Worm (Caenorhabditis elegans) whole organism, L2 larva: ENCODE data around the gene mmab-1.

Source experiments
- F13H6.1 ChIP-seq: sonication (generic microtip); optimal IDR thresholded peaks from 2 replicates; lab custom pipeline; 2016; ENCODE audit warnings: missing genetic modification characterization, missing compliant biosample characterization
- ceh-82 ChIP-seq: fragments of 150-350 bp; optimal IDR thresholded peaks from 2 replicates; lab custom pipeline; 2014; ENCODE audit warnings: missing biosample characterization, missing genetic modification characterization
- egl-27 ChIP-seq: sonication (generic microtip); optimal IDR thresholded peaks from 3 replicates; lab custom pipeline; 2017; ENCODE audit warnings: missing biosample characterization, missing genetic modification reagents, missing genetic modification characterization
- gmeb-1 ChIP-seq: fragments of 150-350 bp; optimal IDR thresholded peaks from 2 replicates; lab custom pipeline; 2014; ENCODE audit warnings: missing biosample characterization, missing genetic modification characterization
- mab-5 ChIP-seq: fragments of 150-350 bp; optimal IDR thresholded peaks from 2 replicates; lab custom pipeline; 2014; ENCODE audit warnings: missing biosample characterization, missing genetic modification characterization
- mdl-1 ChIP-seq, 2 experiments: fragments of 150-350 bp in 1 of 2; sonication (generic microtip) in 1 of 2; optimal IDR thresholded peaks; 2 replicates each; lab custom pipeline; 2017; ENCODE audit warnings: missing biosample characterization in 2 of 2, missing genetic modification characterization in 2 of 2
- nhr-12 ChIP-seq: fragments of 150-350 bp; optimal IDR thresholded peaks from 2 replicates; lab custom pipeline; 2014; ENCODE audit warnings: missing biosample characterization, missing genetic modification characterization
- nhr-25 ChIP-seq: fragments of 150-350 bp; sonication (generic microtip); optimal IDR thresholded peaks from 3 replicates; lab custom pipeline; 2014; ENCODE audit warnings: missing biosample characterization, missing genetic modification characterization
- nhr-6 ChIP-seq: fragments of 150-350 bp; optimal IDR thresholded peaks from 2 replicates; lab custom pipeline; 2014; ENCODE audit warnings: missing biosample characterization, missing genetic modification characterization
- unc-62 ChIP-seq: fragments of 150-350 bp; optimal IDR thresholded peaks from 2 replicates; lab custom pipeline; 2014; ENCODE audit warnings: missing biosample characterization, missing genetic modification reagents, missing genetic modification characterization
- zag-1 ChIP-seq: fragments of 150-350 bp; optimal IDR thresholded peaks from 2 replicates; lab custom pipeline; 2014; ENCODE audit warnings: missing biosample characterization, missing genetic modification characterization
- ztf-11 ChIP-seq: sonication (generic microtip); optimal IDR thresholded peaks from 2 replicates; lab custom pipeline; 2017; ENCODE audit warnings: missing biosample characterization, missing genetic modification characterization
- ztf-4 ChIP-seq: fragments of 150-350 bp; optimal IDR thresholded peaks from 2 replicates; lab custom pipeline; 2014; ENCODE audit warnings: missing biosample characterization, missing genetic modification characterization

ce11 chrIII:4948631-4949030, 26.7 kb upstream of the mmab-1 start:
- TF ChIP-seq nhr-6 (tag; lab: Kevin White, UChicago) (no peak), zag-1 (tag; lab: Kevin White, UChicago) (no peak), ceh-82 (tag; lab: Kevin White, UChicago) (no peak), nhr-12 (tag; lab: Kevin White, UChicago) (no peak), ztf-11 (tag; lab: Kevin White, UChicago) (no peak), ztf-4 (tag; lab: Kevin White, UChicago) (no peak), mab-5 (tag; lab: Kevin White, UChicago) (no peak), unc-62 (no peak), egl-27 (tag; lab: Kevin White, UChicago) (no peak), F13H6.1 (tag; lab: Kevin White, UChicago) (no peak), nhr-25 (tag; lab: Kevin White, UChicago) (no peak), mdl-1 (tag; optimal IDR thresholded peaks at IDR 0.05; lab: Kevin White, UChicago) (no peak), gmeb-1 (tag; lab: Kevin White, UChicago) (no peak)
